Fruit fly (Drosophila melanogaster) whole organism, prepupa: ENCODE data around the gene CG42634.

ENCODE experiments used
- CG10631 ChIP-seq: fragments of 200-800 bp; sonication (Bioruptor generic); optimal IDR thresholded peaks from 2 replicates; lab custom pipeline; 2016; ENCODE audit warnings: missing biosample characterization, missing genetic modification characterization
- CG10669 ChIP-seq: fragments of 200-800 bp; sonication (Bioruptor generic); optimal IDR thresholded peaks from 3 replicates; lab custom pipeline; 2018; ENCODE audit warnings: missing biosample characterization, mild to moderate bottlenecking, missing genetic modification characterization, moderate library complexity
- CG11294 ChIP-seq: fragments of 200-800 bp; sonication (Bioruptor generic); IDR thresholded peaks from 2 replicates; pipeline ENCODE4 v1.3.6; 2022; ENCODE audit warnings: missing biosample characterization, missing genetic modification characterization
- CG11762 ChIP-seq: fragments of 200-800 bp; sonication (Bioruptor generic); optimal IDR thresholded peaks from 3 replicates; lab custom pipeline; 2016; ENCODE audit warnings: missing biosample characterization, missing genetic modification characterization; ENCODE audit not compliant: insufficient read depth
- CG11902 ChIP-seq: fragments of 200-800 bp; sonication (Bioruptor generic); optimal IDR thresholded peaks from 3 replicates; lab custom pipeline; 2016; ENCODE audit warnings: missing biosample characterization, missing genetic modification characterization
- CG15336 ChIP-seq: fragments of 200-800 bp; sonication (Bioruptor generic); IDR thresholded peaks from 2 replicates; pipeline ENCODE4 v1.3.6; 2022; ENCODE audit warnings: missing biosample characterization, missing genetic modification characterization
- CG1621 ChIP-seq: fragments of 200-800 bp; sonication (Bioruptor generic); optimal IDR thresholded peaks from 3 replicates; lab custom pipeline; 2018; ENCODE audit warnings: missing biosample characterization, mild to moderate bottlenecking, missing genetic modification characterization
- CG16779 ChIP-seq: fragments of 200-800 bp; sonication (Bioruptor generic); optimal IDR thresholded peaks from 3 replicates; lab custom pipeline; 2017; ENCODE audit warnings: missing biosample characterization, mild to moderate bottlenecking, missing genetic modification characterization
- CG31627 ChIP-seq: fragments of 200-800 bp; sonication (Bioruptor generic); optimal IDR thresholded peaks from 3 replicates; lab custom pipeline; 2016; ENCODE audit warnings: missing biosample characterization, missing genetic modification characterization
- CG34406 ChIP-seq: fragments of 200-800 bp; sonication (Bioruptor generic); optimal IDR thresholded peaks from 3 replicates; lab custom pipeline; 2016; ENCODE audit warnings: missing biosample characterization, missing genetic modification characterization
- CG6163 ChIP-seq: fragments of 200-800 bp; sonication (Bioruptor generic); IDR thresholded peaks from 3 replicates; pipeline ENCODE4 v1.3.6; 2022; ENCODE audit warnings: missing biosample characterization, missing genetic modification characterization
- CG6276 ChIP-seq: fragments of 200-800 bp; sonication (Bioruptor generic); optimal IDR thresholded peaks from 2 replicates; lab custom pipeline; 2017; ENCODE audit warnings: missing biosample characterization, mild to moderate bottlenecking, missing genetic modification characterization
- CG6808 ChIP-seq: fragments of 200-800 bp; sonication (Bioruptor generic); optimal IDR thresholded peaks from 3 replicates; lab custom pipeline; 2017; ENCODE audit warnings: missing biosample characterization, missing genetic modification characterization, mild to moderate bottlenecking, moderate library complexity, missing genetic modification reagents
- CG6854 ChIP-seq: fragments of 200-800 bp; sonication (Bioruptor generic); optimal IDR thresholded peaks from 2 replicates; lab custom pipeline; 2017; ENCODE audit warnings: missing biosample characterization, mild to moderate bottlenecking, missing genetic modification characterization
- CG7368 ChIP-seq: fragments of 200-800 bp; sonication (Bioruptor generic); optimal IDR thresholded peaks from 3 replicates; lab custom pipeline; 2016; ENCODE audit warnings: missing biosample characterization, missing genetic modification characterization
- CG8119 ChIP-seq: fragments of 200-800 bp; sonication (Bioruptor generic); IDR thresholded peaks from 3 replicates; pipeline ENCODE4 v1.3.6; 2022; ENCODE audit warnings: missing biosample characterization, missing genetic modification characterization
- CG8319 ChIP-seq: fragments of 200-800 bp; sonication (Bioruptor generic); optimal IDR thresholded peaks from 3 replicates; lab custom pipeline; 2016; ENCODE audit warnings: missing biosample characterization, missing genetic modification characterization
- CG8632 ChIP-seq: fragments of 200-800 bp; sonication (Bioruptor generic); optimal IDR thresholded peaks from 3 replicates; lab custom pipeline; 2016; ENCODE audit warnings: missing biosample characterization, missing genetic modification characterization
- CG9139 ChIP-seq: fragments of 200-800 bp; sonication (Bioruptor generic); optimal IDR thresholded peaks from 3 replicates; lab custom pipeline; 2017; ENCODE audit warnings: missing biosample characterization, mild to moderate bottlenecking, missing genetic modification characterization
- Eip75B ChIP-seq: fragments of 200-800 bp; sonication (Bioruptor generic); optimal IDR thresholded peaks from 3 replicates; lab custom pipeline; 2016; ENCODE audit warnings: missing biosample characterization, missing genetic modification characterization
- Eip93F ChIP-seq: fragments of 200-800 bp; sonication (Bioruptor generic); optimal IDR thresholded peaks from 2 replicates; lab custom pipeline; 2016; ENCODE audit warnings: missing biosample characterization, mild to moderate bottlenecking, missing genetic modification characterization
- Ets96B ChIP-seq: fragments of 200-800 bp; optimal IDR thresholded peaks from 2 replicates; lab custom pipeline; 2019; ENCODE audit warnings: missing biosample characterization, mild to moderate bottlenecking, missing genetic modification characterization, moderate library complexity
- Gug ChIP-seq: fragments of 200-800 bp; sonication (Bioruptor generic); IDR thresholded peaks from 2 replicates; pipeline ENCODE4 v1.3.6; 2022; ENCODE audit warnings: missing biosample characterization, missing genetic modification characterization
- Hr39 ChIP-seq: fragments of 200-800 bp; sonication (Bioruptor generic); optimal IDR thresholded peaks from 2 replicates; lab custom pipeline; 2016; ENCODE audit warnings: missing biosample characterization, missing genetic modification characterization
- Smox ChIP-seq: fragments of 200-800 bp; sonication (Bioruptor generic); optimal IDR thresholded peaks from 3 replicates; lab custom pipeline; 2016; ENCODE audit warnings: missing biosample characterization, missing genetic modification characterization
- Sox14 ChIP-seq: fragments of 200-800 bp; sonication (Bioruptor generic); optimal IDR thresholded peaks from 3 replicates; lab custom pipeline; 2016; ENCODE audit warnings: missing biosample characterization, missing genetic modification characterization
- achi ChIP-seq: fragments of 200-800 bp; sonication (Bioruptor generic); optimal IDR thresholded peaks from 3 replicates; lab custom pipeline; 2016; ENCODE audit warnings: missing biosample characterization, missing genetic modification characterization
- acj6 ChIP-seq: fragments of 200-800 bp; sonication (Bioruptor generic); optimal IDR thresholded peaks from 3 replicates; lab custom pipeline; 2016; ENCODE audit warnings: missing biosample characterization, missing genetic modification characterization
- cyc ChIP-seq: fragments of 200-800 bp; sonication (Bioruptor generic); optimal IDR thresholded peaks from 3 replicates; lab custom pipeline; 2016; ENCODE audit warnings: missing biosample characterization, missing genetic modification characterization
- dac ChIP-seq: fragments of 200-800 bp; sonication (Bioruptor generic); optimal IDR thresholded peaks from 2 replicates; lab custom pipeline; 2017; ENCODE audit warnings: missing biosample characterization, mild to moderate bottlenecking, missing genetic modification characterization
- dsx ChIP-seq: fragments of 200-800 bp; optimal IDR thresholded peaks from 3 replicates; lab custom pipeline; 2019; ENCODE audit warnings: missing biosample characterization, mild to moderate bottlenecking, missing genetic modification characterization, moderate library complexity; ENCODE audit not compliant: poor library complexity, severe bottlenecking
- eg ChIP-seq: fragments of 200-800 bp; sonication (Bioruptor generic); IDR thresholded peaks from 3 replicates; pipeline ENCODE4 v1.3.6; 2022; ENCODE audit warnings: missing biosample characterization, missing genetic modification characterization
- esn ChIP-seq: fragments of 200-800 bp; sonication (Bioruptor generic); optimal IDR thresholded peaks from 2 replicates; lab custom pipeline; 2016; ENCODE audit warnings: missing biosample characterization, mild to moderate bottlenecking, missing genetic modification characterization, moderate library complexity
- fd85E ChIP-seq: fragments of 200-800 bp; sonication (Bioruptor generic); optimal IDR thresholded peaks from 3 replicates; lab custom pipeline; 2016; ENCODE audit warnings: missing biosample characterization, missing genetic modification characterization
- fkh ChIP-seq: fragments of 200-800 bp; sonication (Bioruptor generic); optimal IDR thresholded peaks from 3 replicates; lab custom pipeline; 2017; ENCODE audit warnings: missing biosample characterization, mild to moderate bottlenecking, missing genetic modification characterization, moderate library complexity
- lz ChIP-seq: fragments of 200-800 bp; sonication (Bioruptor generic); optimal IDR thresholded peaks from 3 replicates; lab custom pipeline; 2016; ENCODE audit warnings: missing biosample characterization, missing genetic modification characterization
- net ChIP-seq: fragments of 200-800 bp; sonication (Bioruptor generic); optimal IDR thresholded peaks from 3 replicates; lab custom pipeline; 2016; ENCODE audit warnings: missing biosample characterization, missing genetic modification characterization
- pdm3 ChIP-seq: fragments of 200-800 bp; sonication (Bioruptor generic); optimal IDR thresholded peaks from 3 replicates; lab custom pipeline; 2016; ENCODE audit warnings: missing biosample characterization, missing genetic modification characterization
- salr ChIP-seq, 2 experiments: fragments of 200-800 bp; sonication (Bioruptor generic); optimal IDR thresholded peaks; 3 replicates each; lab custom pipeline; 2016 to 2018; ENCODE audit warnings: missing biosample characterization in 2 of 2, missing genetic modification characterization in 2 of 2, mild to moderate bottlenecking in 1 of 2
- svp ChIP-seq: fragments of 200-800 bp; sonication (Bioruptor generic); peaks from one replicate; lab custom pipeline; 2016; ENCODE audit warnings: missing biosample characterization, missing genetic modification characterization
- topi ChIP-seq: fragments of 200-800 bp; sonication (Bioruptor generic); optimal IDR thresholded peaks from 3 replicates; lab custom pipeline; 2016; ENCODE audit warnings: missing biosample characterization, missing genetic modification characterization
- vri ChIP-seq: fragments of 200-800 bp; sonication (Bioruptor generic); optimal IDR thresholded peaks from 3 replicates; lab custom pipeline; 2016; ENCODE audit warnings: missing biosample characterization, mild to moderate bottlenecking, missing genetic modification characterization

CG42634 gene

DNA sequence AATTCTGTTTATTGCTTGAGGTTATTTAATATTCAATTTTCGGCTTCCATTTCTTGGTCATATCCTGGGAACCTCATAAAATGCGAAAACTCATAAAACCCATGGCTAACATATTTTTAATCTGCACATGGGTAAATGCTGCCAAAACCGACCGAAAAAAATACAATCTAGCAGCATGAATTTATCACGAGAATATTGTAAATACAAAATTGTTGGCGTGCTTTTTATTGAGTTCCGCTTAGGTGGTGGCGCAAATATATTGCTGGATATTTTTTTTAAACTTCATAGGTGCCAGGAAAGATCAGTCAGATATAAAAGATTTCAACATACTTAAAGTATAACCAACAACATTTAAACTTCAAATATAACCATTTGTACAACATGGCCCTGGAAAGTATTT, 17.6 kb upstream of the CG42634 start, which contains the start of gene Prosbeta5R2:
Gene Prosbeta5R2 (plus strand): TSS at position 301 of the 400 bp plus-strand sequence.
- TF ChIP-seq Ets96B (tag; lab: Kevin White, UChicago), result no peak
- TF ChIP-seq cyc (GFP tag; lab: Kevin White, UChicago), result no peak
- no peak for TF ChIP-seq CG10669 (GFP tag; lab: Kevin White, UChicago)
- TF ChIP-seq eg (GFP tag; lab: Robert Waterston, UW), result no peak
- TF ChIP-seq CG1621 (tag; lab: Kevin White, UChicago), result no peak
- TF ChIP-seq topi (GFP tag; lab: Kevin White, UChicago), result no peak
- TF ChIP-seq CG11902, result no peak
- TF ChIP-seq CG6854 (GFP tag; lab: Kevin White, UChicago), result no peak
- TF ChIP-seq pdm3 (GFP tag; lab: Kevin White, UChicago), result no peak
- TF ChIP-seq CG11294 (GFP tag; lab: Robert Waterston, UW), result no peak
- TF ChIP-seq CG31627 (GFP tag; lab: Kevin White, UChicago), result no peak

DNA sequence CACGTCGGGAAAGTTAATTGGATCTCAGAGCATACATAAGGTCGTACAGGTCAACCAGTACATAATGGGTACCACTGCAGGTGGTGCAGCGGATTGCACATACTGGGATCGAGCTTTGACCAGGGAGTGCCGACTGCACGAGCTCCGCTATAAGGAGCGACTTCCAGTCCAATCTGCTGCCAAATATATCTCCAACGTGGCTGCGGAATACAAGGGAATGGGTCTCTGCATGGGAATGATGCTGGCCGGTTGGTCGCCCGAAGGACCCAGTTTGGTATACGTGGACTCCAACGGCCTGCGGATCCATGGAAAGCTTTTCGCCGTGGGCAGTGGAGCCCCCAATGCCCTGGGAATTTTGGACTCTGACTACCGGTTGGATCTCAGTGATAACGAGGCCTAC, 17.0 kb upstream of the CG42634 start:
- TF ChIP-seq Gug (GFP tag; lab: Robert Waterston, UW) (0 out of 2 replicates have a peak, but pooled peaks have one; percentile 12), CG10631 (GFP tag; lab: Kevin White, UChicago) (no peak)

DNA sequence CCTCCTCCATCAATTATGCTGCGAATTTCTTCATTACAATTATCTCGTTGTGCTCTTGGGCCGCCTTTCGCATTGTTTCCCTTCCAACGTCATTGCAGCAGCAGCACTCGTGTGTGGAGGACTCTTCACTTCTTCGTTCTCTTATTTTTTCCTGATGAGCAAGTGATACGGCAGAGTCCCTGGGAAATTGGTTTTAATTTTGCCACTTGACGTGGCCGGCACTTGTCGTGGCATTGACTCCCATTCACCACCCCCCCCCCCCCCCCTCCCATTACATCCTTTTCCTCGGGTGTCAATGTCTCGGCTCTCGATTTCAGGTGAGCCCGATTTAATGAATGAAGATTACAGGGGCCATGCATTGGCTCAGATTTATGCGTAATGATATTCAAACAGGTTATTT, 5.6 kb upstream of the CG42634 start:
- no peak for TF ChIP-seq CG8319 (GFP tag; lab: Kevin White, UChicago)
- 0 out of 3 replicates have a peak, but pooled peaks have one; percentile 30 for TF ChIP-seq CG6163 (GFP tag; lab: Robert Waterston, UW)

- TF ChIP-seq salr (GFP tag; optimal IDR thresholded peaks at IDR 0.05; lab: Kevin White, UChicago), result peak in 1 of 2 experiments; percentile 76
- peak; percentile 66 for TF ChIP-seq dsx (GFP tag; lab: Kevin White, UChicago)
- TF ChIP-seq CG8319 (GFP tag; lab: Kevin White, UChicago), result peak; percentile 8
- TF ChIP-seq topi (GFP tag; lab: Kevin White, UChicago), result peak; percentile 64
- peak; percentile 63 for TF ChIP-seq lz (GFP tag; lab: Kevin White, UChicago)
- TF ChIP-seq acj6, result peak; percentile 63
- peak; percentile 86 for TF ChIP-seq svp (GFP tag; lab: Kevin White, UChicago)
- peak; percentile 25 for TF ChIP-seq CG9139 (GFP tag; lab: Kevin White, UChicago)
- TF ChIP-seq CG1621 (tag; lab: Kevin White, UChicago), result peak; percentile 28
- TF ChIP-seq vri, result peak; percentile 40
- peak; percentile 46 for TF ChIP-seq Eip93F (GFP tag; lab: Kevin White, UChicago)
- peak; percentile 68 for TF ChIP-seq achi (GFP tag; lab: Kevin White, UChicago)
- TF ChIP-seq CG10631 (GFP tag; lab: Kevin White, UChicago), result peak; percentile 74
- TF ChIP-seq Ets96B (tag; lab: Kevin White, UChicago), result peak; percentile 82
- TF ChIP-seq fkh (GFP tag; lab: Kevin White, UChicago), result no peak
- peak; percentile 49 for TF ChIP-seq CG10669 (GFP tag; lab: Kevin White, UChicago)
- TF ChIP-seq Eip75B, result peak; percentile 51
- TF ChIP-seq fd85E, result no peak
- TF ChIP-seq CG6276, result peak; percentile 71
- TF ChIP-seq Sox14 (GFP tag; lab: Kevin White, UChicago), result peak; percentile 67
- peak; percentile 73 for TF ChIP-seq esn
- TF ChIP-seq CG8632, result peak; percentile 62
- peak; percentile 61 for TF ChIP-seq dac (GFP tag; lab: Kevin White, UChicago)
- TF ChIP-seq CG15336 (GFP tag; lab: Robert Waterston, UW), result peak; percentile 95
- TF ChIP-seq Smox (GFP tag; lab: Kevin White, UChicago), result peak; percentile 61
- peak; percentile 58 for TF ChIP-seq pdm3 (GFP tag; lab: Kevin White, UChicago)
- TF ChIP-seq CG6808 (GFP tag; lab: Kevin White, UChicago), result peak; percentile 57
- peak; percentile 56 for TF ChIP-seq CG11762 (GFP tag; lab: Kevin White, UChicago)
- peak; percentile 52 for TF ChIP-seq CG34406 (GFP tag; lab: Kevin White, UChicago)
- TF ChIP-seq net (GFP tag; lab: Kevin White, UChicago), result peak; percentile 61
- TF ChIP-seq CG7368 (GFP tag; lab: Kevin White, UChicago), result peak; percentile 28
- peak; percentile 93 for TF ChIP-seq CG8119
- no peak for TF ChIP-seq CG16779 (tag; lab: Kevin White, UChicago)
- peak; percentile 91 for TF ChIP-seq Gug (GFP tag; lab: Robert Waterston, UW)
- TF ChIP-seq CG11294 (GFP tag; lab: Robert Waterston, UW), result peak; percentile 78
- peak; percentile 44 for TF ChIP-seq Hr39 (GFP tag; lab: Kevin White, UChicago)
These were observed 4.5 kb upstream of the CG42634 start for dm6 chr2L:18003028-18003836.
